Worm (Caenorhabditis elegans) whole organism, midembryonic: ENCODE measurements around the gene H06H21.11.

Experiments used
- T22C8.4 ChIP-seq: fragments of 200-800 bp; sonication (Bioruptor generic); IDR thresholded peaks from 2 replicates; pipeline ENCODE4 v1.3.6; 2022; ENCODE audit warnings: missing genetic modification characterization, missing compliant biosample characterization
- tab-1 ChIP-seq: fragments of 200-800 bp; sonication (Bioruptor generic); IDR thresholded peaks from 2 replicates; pipeline ENCODE4 v1.3.6; 2022; ENCODE audit warnings: missing genetic modification characterization, missing compliant biosample characterization

- TF ChIP-seq tab-1 (no peak), T22C8.4 (GFP tag; lab: Robert Waterston, UW) (no peak)
Observed at ce11 chrIV:4789445-4789844, 17.7 kb downstream of the H06H21.11 start, which contains the start of gene R11E3.1.
